Worm (Caenorhabditis elegans) whole organism, young adult: ENCODE results near the gene F16G10.3.

Experiments used
- B0261.1 ChIP-seq: sonication (generic microtip); optimal IDR thresholded peaks from 2 replicates; lab custom pipeline; 2016; ENCODE audit warnings: mild to moderate bottlenecking, missing genetic modification characterization, moderate library complexity, missing compliant biosample characterization
- C06A6.2 ChIP-seq: fragments of 200-800 bp; sonication (Bioruptor generic); conservative IDR thresholded peaks from 2 replicates; pipeline ENCODE4 v1.3.6; 2022; ENCODE audit warnings: missing genetic modification characterization, missing compliant biosample characterization
- F22D6.2 ChIP-seq: sonication (generic microtip); optimal IDR thresholded peaks from 2 replicates; lab custom pipeline; 2016; ENCODE audit warnings: mild to moderate bottlenecking, missing genetic modification characterization, missing compliant biosample characterization
- F23B12.7 ChIP-seq: sonication (generic microtip); optimal IDR thresholded peaks from 2 replicates; lab custom pipeline; 2017; ENCODE audit warnings: missing genetic modification characterization, mild to moderate bottlenecking, missing compliant biosample characterization, antibody characterized with exemption, moderate library complexity; ENCODE audit not compliant: insufficient read depth
- F39B2.1 ChIP-seq: fragments of 200-800 bp; sonication (Bioruptor generic); IDR thresholded peaks from 2 replicates; pipeline ENCODE4 v1.3.6; 2022; ENCODE audit warnings: missing genetic modification reagents, missing genetic modification characterization, missing compliant biosample characterization
- F52B5.7 ChIP-seq: sonication (generic microtip); optimal IDR thresholded peaks from 2 replicates; lab custom pipeline; 2016; ENCODE audit warnings: mild to moderate bottlenecking, missing genetic modification characterization, missing compliant biosample characterization
- F55B11.4 ChIP-seq: sonication (generic microtip); optimal IDR thresholded peaks from 2 replicates; lab custom pipeline; 2016; ENCODE audit warnings: missing compliant biosample characterization, missing genetic modification characterization, borderline replicate concordance; ENCODE audit not compliant: insufficient read depth
- F57A8.1 ChIP-seq: fragments of 200-800 bp; sonication (Bioruptor generic); optimal IDR thresholded peaks from 2 replicates; lab custom pipeline; 2018; ENCODE audit warnings: mild to moderate bottlenecking, missing genetic modification characterization, moderate library complexity, missing compliant biosample characterization
- Y53F4B.3 ChIP-seq: fragments of 200-800 bp; sonication (Bioruptor generic); IDR thresholded peaks from 2 replicates; pipeline ENCODE4 v1.3.6; 2022; ENCODE audit warnings: missing genetic modification reagents, missing genetic modification characterization, missing compliant biosample characterization
- Y56A3A.18 ChIP-seq: fragments of 200-800 bp; sonication (Bioruptor generic); IDR thresholded peaks from 2 replicates; pipeline ENCODE4 v1.3.6; 2022; ENCODE audit warnings: missing genetic modification reagents, missing genetic modification characterization, missing compliant biosample characterization
- Y67H2A.10 ChIP-seq: fragments of 200-800 bp; sonication (Bioruptor generic); conservative IDR thresholded peaks from 2 replicates; pipeline ENCODE4 v1.3.6; 2022; ENCODE audit warnings: missing genetic modification reagents, missing genetic modification characterization, missing compliant biosample characterization
- Y79H2A.3 ChIP-seq: fragments of 200-800 bp; sonication (Bioruptor generic); conservative IDR thresholded peaks from 2 replicates; pipeline ENCODE4 v1.3.6; 2022; ENCODE audit warnings: missing genetic modification reagents, missing genetic modification characterization, missing compliant biosample characterization
- atf-7 ChIP-seq: sonication (generic microtip); optimal IDR thresholded peaks from 2 replicates; lab custom pipeline; 2017; ENCODE audit warnings: mild to moderate bottlenecking, missing genetic modification characterization, missing compliant biosample characterization
- attf-5 ChIP-seq: fragments of 200-800 bp; sonication (Bioruptor generic); optimal IDR thresholded peaks from 2 replicates; lab custom pipeline; 2018; ENCODE audit warnings: mild to moderate bottlenecking, missing genetic modification characterization, missing compliant biosample characterization
- bed-2 ChIP-seq: fragments of 200-800 bp; sonication (Bioruptor generic); IDR thresholded peaks from 2 replicates; pipeline ENCODE4 v1.3.6; 2022; ENCODE audit warnings: missing genetic modification reagents, missing genetic modification characterization, missing compliant biosample characterization
- cebp-1 ChIP-seq, 2 experiments: fragments of 200-800 bp in 1 of 2; sonication (Bioruptor generic) in 1 of 2; sonication (generic microtip) in 1 of 2; IDR thresholded peaks in 1 of 2; optimal IDR thresholded peaks in 1 of 2; 2 replicates each; pipeline versions ENCODE4 v1.3.6 to Lab custom; 2017 to 2022; ENCODE audit warnings: missing compliant biosample characterization in 2 of 2, missing genetic modification characterization in 2 of 2, mild to moderate bottlenecking in 1 of 2, missing genetic modification reagents in 1 of 2, moderate library complexity in 1 of 2
- cebp-2 ChIP-seq: fragments of 200-800 bp; sonication (Bioruptor generic); IDR thresholded peaks from 2 replicates; pipeline ENCODE4 v1.3.6; 2022; ENCODE audit warnings: missing genetic modification characterization, missing compliant biosample characterization
- ceh-27 ChIP-seq: fragments of 200-800 bp; sonication (Bioruptor generic); optimal IDR thresholded peaks from 2 replicates; lab custom pipeline; 2018; ENCODE audit warnings: mild to moderate bottlenecking, missing genetic modification characterization, moderate library complexity, missing compliant biosample characterization
- ceh-58 ChIP-seq: fragments of 200-800 bp; sonication (Bioruptor generic); IDR thresholded peaks from 2 replicates; pipeline ENCODE4 v1.3.6; 2022; ENCODE audit warnings: missing genetic modification characterization, missing compliant biosample characterization
- ceh-79 ChIP-seq: sonication (generic microtip); optimal IDR thresholded peaks from 2 replicates; lab custom pipeline; 2017; ENCODE audit warnings: mild to moderate bottlenecking, missing genetic modification characterization, missing compliant biosample characterization
- egl-44 ChIP-seq: fragments of 200-800 bp; sonication (Bioruptor generic); IDR thresholded peaks from 2 replicates; pipeline ENCODE4 v1.3.6; 2022; ENCODE audit warnings: missing genetic modification reagents, missing genetic modification characterization, missing compliant biosample characterization
- gei-17 ChIP-seq: fragments of 200-800 bp; sonication (Bioruptor generic); optimal IDR thresholded peaks from 2 replicates; lab custom pipeline; 2018; ENCODE audit warnings: mild to moderate bottlenecking, missing genetic modification characterization, missing compliant biosample characterization
- hlh-12 ChIP-seq: sonication (generic microtip); optimal IDR thresholded peaks from 2 replicates; lab custom pipeline; 2016; ENCODE audit warnings: missing genetic modification characterization, missing compliant biosample characterization
- hmg-20 ChIP-seq: fragments of 200-800 bp; sonication (Bioruptor generic); IDR thresholded peaks from 2 replicates; pipeline ENCODE4 v1.3.6; 2022; ENCODE audit warnings: missing genetic modification reagents, missing genetic modification characterization, missing compliant biosample characterization
- lin-26 ChIP-seq: fragments of 200-800 bp; sonication (Bioruptor generic); IDR thresholded peaks from 2 replicates; pipeline ENCODE4 v1.3.6; 2022; ENCODE audit warnings: missing genetic modification reagents, missing genetic modification characterization, missing compliant biosample characterization
- lir-1 ChIP-seq: fragments of 200-800 bp; sonication (Bioruptor generic); conservative IDR thresholded peaks from 2 replicates; pipeline ENCODE4 v1.3.6; 2022; ENCODE audit warnings: missing genetic modification reagents, missing genetic modification characterization, missing compliant biosample characterization
- lsl-1 ChIP-seq: fragments of 200-800 bp; sonication (Bioruptor generic); optimal IDR thresholded peaks from 2 replicates; lab custom pipeline; 2018; ENCODE audit warnings: mild to moderate bottlenecking, missing genetic modification characterization, moderate library complexity, missing compliant biosample characterization
- lsy-27 ChIP-seq: sonication (generic microtip); optimal IDR thresholded peaks from 2 replicates; lab custom pipeline; 2017; ENCODE audit warnings: missing genetic modification characterization, mild to moderate bottlenecking, missing compliant biosample characterization, antibody characterized with exemption, missing genotype, borderline replicate concordance; ENCODE audit not compliant: insufficient read depth
- madf-10 ChIP-seq: sonication (generic microtip); optimal IDR thresholded peaks from 2 replicates; lab custom pipeline; 2016; ENCODE audit warnings: mild to moderate bottlenecking, missing genetic modification characterization, missing compliant biosample characterization
- mes-4 ChIP-seq: sonication (generic microtip); optimal IDR thresholded peaks from 2 replicates; lab custom pipeline; 2016; ENCODE audit warnings: missing genotype, missing genetic modification characterization, missing compliant biosample characterization
- nfya-1 ChIP-seq: sonication (generic microtip); optimal IDR thresholded peaks from 2 replicates; lab custom pipeline; 2017; ENCODE audit warnings: antibody characterized with exemption, missing compliant biosample characterization, missing genetic modification characterization, borderline replicate concordance; ENCODE audit not compliant: insufficient read depth
- nfya-2 ChIP-seq: fragments of 200-800 bp; sonication (Bioruptor generic); IDR thresholded peaks from 2 replicates; pipeline ENCODE4 v1.3.6; 2022; ENCODE audit warnings: missing genetic modification reagents, missing genetic modification characterization, missing compliant biosample characterization
- nhr-120 ChIP-seq: fragments of 200-800 bp; sonication (Bioruptor generic); IDR thresholded peaks from 2 replicates; pipeline ENCODE4 v1.3.6; 2022; ENCODE audit warnings: missing genetic modification characterization, missing compliant biosample characterization
- nhr-179 ChIP-seq: sonication (generic microtip); optimal IDR thresholded peaks from 2 replicates; lab custom pipeline; 2016; ENCODE audit warnings: mild to moderate bottlenecking, missing genetic modification characterization, missing compliant biosample characterization
- nhr-27 ChIP-seq: fragments of 200-800 bp; sonication (Bioruptor generic); optimal IDR thresholded peaks from 2 replicates; lab custom pipeline; 2018; ENCODE audit warnings: mild to moderate bottlenecking, missing genetic modification characterization, moderate library complexity, missing compliant biosample characterization
- nhr-90 ChIP-seq: sonication (generic microtip); optimal IDR thresholded peaks from 2 replicates; lab custom pipeline; 2016; ENCODE audit warnings: missing genotype, mild to moderate bottlenecking, missing genetic modification characterization, missing compliant biosample characterization
- rec-8 ChIP-seq, 2 experiments: sonication (generic microtip); optimal IDR thresholded peaks; 2 replicates each; lab custom pipeline; 2016; ENCODE audit warnings: mild to moderate bottlenecking in 2 of 2, missing genetic modification characterization in 2 of 2, missing genetic modification reagents in 2 of 2, missing genotype in 2 of 2, missing biosample characterization in 1 of 2, missing compliant biosample characterization in 1 of 2, moderate library complexity in 1 of 2
- sdz-38 ChIP-seq: sonication (generic microtip); optimal IDR thresholded peaks from 2 replicates; lab custom pipeline; 2016; ENCODE audit warnings: missing genotype, missing genetic modification characterization, missing compliant biosample characterization
- snpc-3.4 ChIP-seq: sonication (generic microtip); optimal IDR thresholded peaks from 2 replicates; lab custom pipeline; 2017; ENCODE audit warnings: missing genetic modification characterization, mild to moderate bottlenecking, missing compliant biosample characterization, antibody characterized with exemption, moderate library complexity, missing genotype, missing genetic modification reagents
- snpc-4 ChIP-seq, 5 experiments: fragments of 150-350 bp in 1 of 5; sonication (generic microtip) in 4 of 5; optimal IDR thresholded peaks; 2 replicates each; lab custom pipeline; 2014 to 2018; ENCODE audit warnings: missing genetic modification characterization in 5 of 5, missing biosample characterization in 3 of 5, antibody characterized with exemption in 2 of 5, mild to moderate bottlenecking in 2 of 5, missing compliant biosample characterization in 2 of 5, missing genotype in 2 of 5, moderate library complexity in 2 of 5, missing genetic modification reagents in 1 of 5
- somi-1 ChIP-seq: fragments of 200-800 bp; sonication (Bioruptor generic); optimal IDR thresholded peaks from 2 replicates; lab custom pipeline; 2018; ENCODE audit warnings: mild to moderate bottlenecking, missing genetic modification characterization, missing compliant biosample characterization
- tbx-9 ChIP-seq: sonication (generic microtip); optimal IDR thresholded peaks from 2 replicates; lab custom pipeline; 2016; ENCODE audit warnings: borderline replicate concordance, missing genetic modification characterization, inconsistent platforms, missing compliant biosample characterization
- unc-130 ChIP-seq: sonication (generic microtip); optimal IDR thresholded peaks from 2 replicates; lab custom pipeline; 2016; ENCODE audit warnings: missing genetic modification reagents, missing genetic modification characterization, missing compliant biosample characterization
- xnd-1 ChIP-seq: sonication (generic microtip); optimal IDR thresholded peaks from 2 replicates; lab custom pipeline; 2016; ENCODE audit warnings: missing genotype, missing genetic modification reagents, missing genetic modification characterization, missing compliant biosample characterization
- ztf-28 ChIP-seq: fragments of 200-800 bp; sonication (Bioruptor generic); IDR thresholded peaks from 2 replicates; pipeline ENCODE4 v1.3.6; 2022; ENCODE audit warnings: missing genetic modification reagents, missing genetic modification characterization, missing compliant biosample characterization
- ztf-6 ChIP-seq: fragments of 200-800 bp; sonication (Bioruptor generic); IDR thresholded peaks from 2 replicates; pipeline ENCODE4 v1.3.6; 2022; ENCODE audit warnings: missing genetic modification reagents, missing genetic modification characterization, missing compliant biosample characterization

The F16G10.3 gene

ce11 chrII:2378465-2379009 is 6.3 kb downstream of the F16G10.3 start:
- TF ChIP-seq gei-17 (GFP tag; lab: Kevin White, UChicago): peak; percentile 61
- TF ChIP-seq nhr-90 (tag; lab: Kevin White, UChicago): peak; percentile 97
- no peak for TF ChIP-seq F39B2.1 (GFP tag; lab: Robert Waterston, UW)
- no peak for TF ChIP-seq snpc-3.4 (tag; lab: Kevin White, UChicago)
- TF ChIP-seq lir-1: 0 out of 2 replicates have a peak, but pooled peaks have one; percentile 45
- no peak for TF ChIP-seq F55B11.4 (tag; lab: Kevin White, UChicago)
- TF ChIP-seq ztf-6 (GFP tag; lab: Robert Waterston, UW): no peak
- TF ChIP-seq sdz-38 (tag; lab: Kevin White, UChicago): no peak
- no peak for TF ChIP-seq lsl-1 (GFP tag; lab: Kevin White, UChicago)
- TF ChIP-seq madf-10: peak; percentile 41
- peak; percentile 51; the same call in 1 of the 2 replicates for TF ChIP-seq Y56A3A.18 (GFP tag; lab: Robert Waterston, UW)
- TF ChIP-seq lin-26 (GFP tag; lab: Robert Waterston, UW): no peak
- TF ChIP-seq Y79H2A.3 (GFP tag; lab: Robert Waterston, UW): no peak
- no peak for TF ChIP-seq Y53F4B.3
- no peak for TF ChIP-seq ztf-28 (GFP tag; lab: Robert Waterston, UW)
- no peak for TF ChIP-seq ceh-58 (GFP tag; lab: Robert Waterston, UW)
- TF ChIP-seq F22D6.2 (tag; lab: Kevin White, UChicago): peak; percentile 86
- TF ChIP-seq tbx-9 (tag; lab: Kevin White, UChicago): no peak
- TF ChIP-seq hlh-12: no peak
- peak; percentile 61 for TF ChIP-seq C06A6.2
- no peak for TF ChIP-seq xnd-1 (tag; lab: Kevin White, UChicago)
- TF ChIP-seq egl-44: peak; percentile 97
- no peak for TF ChIP-seq nhr-27 (tag; lab: Kevin White, UChicago)
- TF ChIP-seq F23B12.7 (tag; lab: Kevin White, UChicago): no peak
- no peak for TF ChIP-seq bed-2
- TF ChIP-seq cebp-1 (GFP tag; IDR thresholded peaks at IDR 0.05; lab: Robert Waterston, UW): no peak
- TF ChIP-seq cebp-1 (tag; optimal IDR thresholded peaks at IDR 0.05; lab: Kevin White, UChicago): no peak
- TF ChIP-seq snpc-4 (GFP tag; optimal IDR thresholded peaks at IDR 0.05; lab: Kevin White, UChicago): no peak
- peak in 1 of 4 experiments; percentile 44 for TF ChIP-seq snpc-4 (tag; optimal IDR thresholded peaks at IDR 0.05; lab: Kevin White, UChicago)
- TF ChIP-seq somi-1 (GFP tag; lab: Kevin White, UChicago): no peak
- TF ChIP-seq F57A8.1: no peak
- TF ChIP-seq mes-4: no peak
- peak; percentile 99 for TF ChIP-seq atf-7
- no peak for TF ChIP-seq nfya-2 (GFP tag; lab: Robert Waterston, UW)
- TF ChIP-seq nfya-1: no peak
- no peak for TF ChIP-seq F52B5.7 (tag; lab: Kevin White, UChicago)
- TF ChIP-seq hmg-20 (GFP tag; lab: Robert Waterston, UW): no peak
- TF ChIP-seq rec-8 (tag; optimal IDR thresholded peaks at IDR 0.05; lab: Kevin White, UChicago): no peak
- no peak for TF ChIP-seq Y67H2A.10 (GFP tag; lab: Robert Waterston, UW)
- TF ChIP-seq cebp-2: no peak
- no peak for TF ChIP-seq nhr-120
- TF ChIP-seq ceh-27 (GFP tag; lab: Kevin White, UChicago): no peak
- peak; percentile 3 for TF ChIP-seq attf-5
- no peak for TF ChIP-seq nhr-179
- TF ChIP-seq B0261.1 (tag; lab: Kevin White, UChicago): no peak
- no peak for TF ChIP-seq unc-130 (GFP tag; lab: Kevin White, UChicago)
- no peak for TF ChIP-seq ceh-79 (tag; lab: Kevin White, UChicago)
- TF ChIP-seq lsy-27 (tag; lab: Kevin White, UChicago): no peak
